Fruit fly (Drosophila melanogaster): ENCODE measurements around the gene Cadps.

- no peak for TF ChIP-seq Pif1A (GFP tag; optimal IDR thresholded peaks at IDR 0.05)
- TF ChIP-seq Pif1B (GFP tag; optimal IDR thresholded peaks at IDR 0.05): no peak
- TF ChIP-seq rn (GFP tag; IDR thresholded peaks at IDR 0.05): no peak
- TF ChIP-seq Ets98B (GFP tag; IDR thresholded peaks at IDR 0.05): no peak
- TF ChIP-seq CG4496 (GFP tag; IDR thresholded peaks at IDR 0.05): no peak
- TF ChIP-seq fd96Ca (GFP tag; IDR thresholded peaks at IDR 0.05): no peak
- TF ChIP-seq D1 (tag; optimal IDR thresholded peaks at IDR 0.05): no peak
- TF ChIP-seq CG15710 (tag; optimal IDR thresholded peaks at IDR 0.05): no peak
- TF ChIP-seq CG14655 (GFP tag; optimal IDR thresholded peaks at IDR 0.05): no peak
- no peak for TF ChIP-seq CG8301 (tag; optimal IDR thresholded peaks at IDR 0.05)
- no peak for TF ChIP-seq EcR (GFP tag; optimal IDR thresholded peaks at IDR 0.05)
- no peak for TF ChIP-seq CG32121 (GFP tag; IDR thresholded peaks at IDR 0.05)
- no peak for TF ChIP-seq CG10348 (GFP tag; IDR thresholded peaks at IDR 0.05)
Measured at dm6 chr4:1191630-1192029, 39.0 kb upstream of the Cadps start.
